Fruit fly (Drosophila melanogaster): Measurements from ENCODE around the gene ERR.
A peak's percentile ranks its signal among the peaks of the same experiment; 100 is the strongest.

The ERR gene

dm6 chr3L:8137448-8137906 lies 49.0 kb downstream of the ERR start, which contains the start of the genes Setx and mus301 (continued):
- peak; percentile 92 for TF ChIP-seq sob (GFP tag; IDR thresholded peaks at IDR 0.05)
- peak; percentile 51; the same call in 1 of the 2 replicates for TF ChIP-seq cas (GFP tag; IDR thresholded peaks at IDR 0.05)
- peak; percentile 80 for TF ChIP-seq Bdp1 (GFP tag; optimal IDR thresholded peaks at IDR 0.05)
- peak; percentile 98 for TF ChIP-seq CG10267 (tag; optimal IDR thresholded peaks at IDR 0.05)
- TF ChIP-seq D19A (tag; optimal IDR thresholded peaks at IDR 0.05) = no peak
- TF ChIP-seq CG31224 (GFP tag; IDR thresholded peaks at IDR 0.05) = peak; percentile 52; the same call in 1 of the 2 replicates
- peak; percentile 78 for TF ChIP-seq CG2116 (GFP tag; optimal IDR thresholded peaks at IDR 0.05)
- peak; percentile 81 for TF ChIP-seq caup (GFP tag; optimal IDR thresholded peaks at IDR 0.05; ENCODE audit: severe bottlenecking)
- TF ChIP-seq slou (GFP tag; optimal IDR thresholded peaks at IDR 0.05) = peak; percentile 78
- TF ChIP-seq crol (GFP tag; IDR thresholded peaks at IDR 0.05) = no peak
- TF ChIP-seq Ravus (GFP tag; IDR thresholded peaks at IDR 0.05) = no peak
- TF ChIP-seq CG8924 (tag; optimal IDR thresholded peaks at IDR 0.05) = no peak
- no peak for TF ChIP-seq hbn (GFP tag; IDR thresholded peaks at IDR 0.05; ENCODE audit: partially characterized antibody)
- peak; percentile 74 for TF ChIP-seq Atf-2 (GFP tag; optimal IDR thresholded peaks at IDR 0.05)
- no peak for TF ChIP-seq exex (tag; optimal IDR thresholded peaks at IDR 0.05)
- TF ChIP-seq CG12104 (GFP tag; optimal IDR thresholded peaks at IDR 0.05) = peak; percentile 66
- TF ChIP-seq trh (GFP tag; optimal IDR thresholded peaks at IDR 0.05) = peak; percentile 69
- peak; percentile 70 for TF ChIP-seq CG16815 (GFP tag; optimal IDR thresholded peaks at IDR 0.05)
- TF ChIP-seq CG17568 (GFP tag; optimal IDR thresholded peaks at IDR 0.05) = no peak
- peak; percentile 92 for TF ChIP-seq hkb (optimal IDR thresholded peaks at IDR 0.05)
- peak; percentile 54; the same call in 1 of the 2 replicates for TF ChIP-seq hkb (GFP tag; IDR thresholded peaks at IDR 0.05)
- peak; percentile 40 for TF ChIP-seq Spps (tag; optimal IDR thresholded peaks at IDR 0.05)
- peak; percentile 10 for TF ChIP-seq CrebB (tag; optimal IDR thresholded peaks at IDR 0.05)
- TF ChIP-seq CG5953 (GFP tag; IDR thresholded peaks at IDR 0.05) = no peak
- no peak for TF ChIP-seq lov (optimal IDR thresholded peaks at IDR 0.05)
- TF ChIP-seq lov (GFP tag; IDR thresholded peaks at IDR 0.05) = no peak
- no peak for TF ChIP-seq CG4707 (GFP tag; optimal IDR thresholded peaks at IDR 0.05)
- TF ChIP-seq NK7.1 (GFP tag; optimal IDR thresholded peaks at IDR 0.05) = peak; percentile 23
- TF ChIP-seq slp2 (GFP tag; optimal IDR thresholded peaks at IDR 0.05) = peak; percentile 54
- TF ChIP-seq tup (GFP tag; optimal IDR thresholded peaks at IDR 0.05) = peak; percentile 70
- peak; percentile 29 for TF ChIP-seq CG10431 (GFP tag; optimal IDR thresholded peaks at IDR 0.05)
- peak; percentile 85 for TF ChIP-seq CG4424 (GFP tag; optimal IDR thresholded peaks at IDR 0.05)
- no peak for TF ChIP-seq PHDP (tag; optimal IDR thresholded peaks at IDR 0.05)
- peak; percentile 96 for TF ChIP-seq sens (GFP tag)
- TF ChIP-seq tna (GFP tag; IDR thresholded peaks at IDR 0.05; ENCODE audit: partially characterized antibody) = no peak
- no peak for TF ChIP-seq toy (GFP tag; IDR thresholded peaks at IDR 0.05)
- TF ChIP-seq CoRest (tag; optimal IDR thresholded peaks at IDR 0.05) = peak; percentile 89
- TF ChIP-seq Hr39 (optimal IDR thresholded peaks at IDR 0.05) = no peak
- peak; percentile 96 for TF ChIP-seq MBD-R2 (GFP tag; IDR thresholded peaks at IDR 0.05)
- no peak for TF ChIP-seq CG31441 (GFP tag; IDR thresholded peaks at IDR 0.05)
- no peak for TF ChIP-seq eve (GFP tag; optimal IDR thresholded peaks at IDR 0.05)
- peak; percentile 83 for TF ChIP-seq CG7786 (GFP tag; optimal IDR thresholded peaks at IDR 0.05)
- TF ChIP-seq CG12659 (GFP tag; optimal IDR thresholded peaks at IDR 0.05) = peak; percentile 94
- peak; percentile 82 for TF ChIP-seq fu2 (GFP tag; optimal IDR thresholded peaks at IDR 0.05)
- peak; percentile 85 for TF ChIP-seq Hr3 (GFP tag; optimal IDR thresholded peaks at IDR 0.05)
- TF ChIP-seq Awh (GFP tag; IDR thresholded peaks at IDR 0.05) = no peak
- TF ChIP-seq CG4328 (GFP tag; optimal IDR thresholded peaks at IDR 0.05) = peak; percentile 37
- TF ChIP-seq Sry-δ (GFP tag; optimal IDR thresholded peaks at IDR 0.05) = peak; percentile 61
- peak; percentile 81 for TF ChIP-seq vvl (GFP tag; IDR thresholded peaks at IDR 0.05)
- TF ChIP-seq z (GFP tag; IDR thresholded peaks at IDR 0.05) = no peak
- no peak for TF ChIP-seq MESR4 (GFP tag; optimal IDR thresholded peaks at IDR 0.05)
- no peak for TF ChIP-seq Sry-β (GFP tag; optimal IDR thresholded peaks at IDR 0.05)

Data from whole organism, embryonic.